Worm (Caenorhabditis elegans) whole organism, L4 larva: ENCODE results near the gene pfd-2.

ENCODE experiments used
- aly-2 ChIP-seq: sonication (generic microtip); optimal IDR thresholded peaks from 2 replicates; lab custom pipeline; 2018; ENCODE audit warnings: missing biosample characterization, missing genetic modification characterization
- ceh-44 ChIP-seq: fragments of 200-800 bp; sonication (Bioruptor generic); IDR thresholded peaks from 2 replicates; pipeline ENCODE4 v1.3.6; 2022; ENCODE audit warnings: missing genetic modification reagents, missing genetic modification characterization, missing compliant biosample characterization
- ces-1 ChIP-seq: fragments of 150-350 bp; sonication (generic microtip); optimal IDR thresholded peaks from 4 replicates; lab custom pipeline; 2014; ENCODE audit warnings: missing biosample characterization, missing genetic modification reagents, missing genetic modification characterization
- lsy-2 ChIP-seq, 2 experiments: fragments of 150-350 bp in 1 of 2; sonication (generic microtip) in 1 of 2; optimal IDR thresholded peaks; 2 replicates each; lab custom pipeline; 2014 to 2017; ENCODE audit warnings: missing biosample characterization in 2 of 2, missing genetic modification characterization in 2 of 2
- mep-1 ChIP-seq: fragments of 150-350 bp; sonication (generic microtip); optimal IDR thresholded peaks from 3 replicates; lab custom pipeline; 2014; ENCODE audit warnings: missing biosample characterization, missing genetic modification characterization
- nhr-10 ChIP-seq: fragments of 150-350 bp; optimal IDR thresholded peaks from 2 replicates; lab custom pipeline; 2014; ENCODE audit warnings: missing biosample characterization, missing genetic modification characterization
- nhr-11 ChIP-seq: fragments of 150-350 bp; optimal IDR thresholded peaks from 2 replicates; lab custom pipeline; 2014; ENCODE audit warnings: missing biosample characterization, missing genetic modification characterization
- nhr-42 ChIP-seq: fragments of 200-800 bp; sonication (Bioruptor generic); IDR thresholded peaks from 2 replicates; pipeline ENCODE4 v1.3.6; 2022; ENCODE audit warnings: missing genetic modification characterization, missing compliant biosample characterization
- nhr-76 ChIP-seq: fragments of 150-350 bp; optimal IDR thresholded peaks from 2 replicates; lab custom pipeline; 2014; ENCODE audit warnings: missing biosample characterization, missing genetic modification characterization
- pha-4 ChIP-seq, 2 experiments: fragments of 150-350 bp in 1 of 2; fragments of 200-800 bp in 1 of 2; sonication (Bioruptor generic) in 1 of 2; IDR thresholded peaks in 1 of 2; optimal IDR thresholded peaks in 1 of 2; 2 replicates each; pipeline versions ENCODE4 v1.3.6 to Lab custom; 2014 to 2022; ENCODE audit warnings: missing genetic modification characterization in 2 of 2, missing genetic modification reagents in 2 of 2, missing biosample characterization in 1 of 2, missing compliant biosample characterization in 1 of 2
- unc-62 ChIP-seq, 3 experiments: fragments of 150-350 bp in 1 of 3; sonication (generic microtip); optimal IDR thresholded peaks in 2 of 3; peaks in 1 of 3; 1 replicate in 1 of 3; 2 replicates in 2 of 3; lab custom pipeline; 2014 to 2017; ENCODE audit warnings: missing biosample characterization in 3 of 3, missing genetic modification characterization in 3 of 3, missing genetic modification reagents in 3 of 3, missing genotype in 1 of 3

DNA sequence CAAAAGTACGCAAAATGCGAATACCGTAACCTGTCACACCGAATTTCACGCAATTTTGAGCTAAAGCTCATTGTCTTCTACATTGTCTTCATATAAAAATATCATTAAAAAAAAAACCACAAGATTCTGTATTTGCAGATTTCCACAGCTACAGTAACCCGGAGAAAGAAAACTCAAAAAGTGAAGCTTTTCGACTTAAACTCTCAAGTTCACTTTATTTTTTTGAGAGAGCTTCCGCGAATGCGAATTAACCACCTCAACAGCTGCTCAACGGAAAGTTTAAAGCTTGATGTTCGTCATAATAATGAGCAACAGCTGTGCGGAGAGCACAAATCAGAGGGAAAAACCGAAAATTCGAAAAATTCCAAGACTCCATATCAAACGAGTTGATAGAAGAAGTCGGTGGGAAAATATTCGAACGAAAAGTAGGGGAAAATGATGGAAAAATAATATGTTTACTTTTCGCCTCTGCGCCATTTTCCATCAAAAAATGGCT lies 33.4 kb upstream of the pfd-2 start:
- no peak for TF ChIP-seq ces-1 (GFP tag; lab: Kevin White, UChicago)
- no peak for TF ChIP-seq nhr-42 (GFP tag; lab: Robert Waterston, UW)
- peak in 1 of 2 experiments; percentile 55 for TF ChIP-seq unc-62 (GFP tag; optimal IDR thresholded peaks at IDR 0.05 in 1 of 2; lab: Kevin White, UChicago)
- TF ChIP-seq unc-62 (tag; optimal IDR thresholded peaks at IDR 0.05; lab: Kevin White, UChicago): no peak
- no peak for TF ChIP-seq aly-2
- no peak for TF ChIP-seq mep-1 (tag; lab: Kevin White, UChicago)
- no peak for TF ChIP-seq pha-4 (GFP tag; IDR thresholded peaks at IDR 0.05; lab: Robert Waterston, UW)
- no peak for TF ChIP-seq pha-4 (tag; optimal IDR thresholded peaks at IDR 0.05; lab: Kevin White, UChicago)
- TF ChIP-seq lsy-2 (tag; optimal IDR thresholded peaks at IDR 0.05; lab: Kevin White, UChicago): no peak
- no peak for TF ChIP-seq nhr-10 (tag; lab: Kevin White, UChicago)
- TF ChIP-seq nhr-76 (tag; lab: Kevin White, UChicago): no peak
- no peak for TF ChIP-seq nhr-11 (tag; lab: Kevin White, UChicago)
- no peak for TF ChIP-seq ceh-44
